Worm (Caenorhabditis elegans): Measurements from ENCODE around the gene mltn-12.

The mltn-12 gene

DNA sequence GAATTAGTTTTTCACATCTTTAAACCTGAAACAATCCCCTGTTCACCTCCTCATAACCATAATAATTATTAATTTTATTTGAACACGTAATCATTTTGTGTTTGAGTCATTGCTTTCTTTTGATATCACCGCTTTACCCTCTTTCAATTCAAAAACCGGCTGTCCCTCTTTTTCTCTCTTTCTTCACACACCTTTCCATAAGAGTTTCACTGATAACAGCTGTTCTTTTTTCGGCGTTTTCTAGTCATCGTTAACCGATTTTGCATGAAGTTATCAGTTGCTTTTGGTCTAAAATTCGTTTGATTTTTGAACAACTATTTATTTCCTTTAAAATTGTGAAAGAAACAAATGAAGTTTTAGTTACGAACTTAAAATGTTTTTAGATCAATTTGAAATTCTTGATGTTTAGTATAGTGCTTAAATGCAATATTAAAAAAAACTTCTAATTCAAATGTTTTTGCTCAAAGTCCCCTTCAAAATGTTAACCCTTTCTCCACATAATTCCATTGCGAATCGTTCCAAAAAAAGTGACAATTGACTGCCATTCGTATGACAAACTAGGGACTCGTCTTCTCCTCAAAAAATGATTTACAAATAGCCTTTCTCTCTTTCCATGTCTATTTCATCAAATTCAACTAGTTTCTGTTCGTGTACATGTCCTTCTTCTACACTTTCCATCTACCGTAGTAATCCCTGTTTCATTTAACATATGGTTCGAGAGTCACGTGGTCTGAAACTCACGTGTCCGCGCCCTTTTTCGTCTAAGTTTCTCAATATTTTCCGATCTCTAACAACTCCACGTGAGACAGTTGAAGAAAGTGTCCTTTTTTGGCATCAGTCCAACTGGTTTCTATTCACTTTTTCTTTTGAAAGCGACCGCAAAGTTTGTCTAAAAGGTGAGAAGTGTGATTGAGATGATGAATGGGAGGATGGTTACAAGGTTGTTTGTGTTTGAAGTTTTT is 43.5 kb upstream of the mltn-12 start:
- TF ChIP-seq Y105C5A.15 (GFP tag; IDR thresholded peaks at IDR 0.05) (no peak), hlh-30 (tag; optimal IDR thresholded peaks at IDR 0.05; ENCODE audit: insufficient read depth) (peak; percentile 97), ceh-44 (GFP tag; IDR thresholded peaks at IDR 0.05) (no peak), madf-9 (GFP tag; conservative IDR thresholded peaks at IDR 0.05) (0 out of 2 replicates have a peak, but pooled peaks have one; percentile 24), zip-11 (GFP tag; IDR thresholded peaks at IDR 0.05) (no peak), ztf-7 (tag; optimal IDR thresholded peaks at IDR 0.05) (no peak), F10B5.3 (tag; optimal IDR thresholded peaks at IDR 0.05) (no peak), hif-1 (tag; optimal IDR thresholded peaks at IDR 0.05) (no peak), Y48G9A.11 (GFP tag; IDR thresholded peaks at IDR 0.05) (no peak), set-16 (GFP tag; IDR thresholded peaks at IDR 0.05) (no peak), egl-43 (GFP tag; IDR thresholded peaks at IDR 0.05) (no peak), snpc-4 (tag; optimal IDR thresholded peaks at IDR 0.05) (no peak), aly-2 (tag; optimal IDR thresholded peaks at IDR 0.05) (no peak), nhr-25 (tag; optimal IDR thresholded peaks at IDR 0.05; ENCODE audit: borderline replicate concordance, insufficient read depth) (no peak), nhr-76 (tag; optimal IDR thresholded peaks at IDR 0.05) (peak; percentile 15), Y5F2A.4 (GFP tag; optimal IDR thresholded peaks at IDR 0.05) (no peak), pqm-1 (tag; optimal IDR thresholded peaks at IDR 0.05) (peak; percentile 93), ctbp-1 (GFP tag; IDR thresholded peaks at IDR 0.05) (peak; percentile 49), dmd-8 (GFP tag; IDR thresholded peaks at IDR 0.05) (no peak), lsy-2 (tag; optimal IDR thresholded peaks at IDR 0.05) (peak in 1 of 2 experiments; percentile 82), nhr-102 (tag; optimal IDR thresholded peaks at IDR 0.05) (peak; percentile 40), hmg-1.1 (GFP tag; IDR thresholded peaks at IDR 0.05) (peak; percentile 45; the same call in 1 of the 2 replicates), daf-19 (GFP tag; conservative IDR thresholded peaks at IDR 0.05) (no peak), mxl-2 (GFP tag; conservative IDR thresholded peaks at IDR 0.05) (peak; percentile 73; the same call in 1 of the 2 replicates), ces-1 (GFP tag; optimal IDR thresholded peaks at IDR 0.05) (no peak), tra-1 (GFP tag; IDR thresholded peaks at IDR 0.05) (peak; percentile 96), nhr-48 (tag; optimal IDR thresholded peaks at IDR 0.05) (peak; percentile 73), fos-1 (tag; optimal IDR thresholded peaks at IDR 0.05) (no peak), pha-4 (GFP tag; IDR thresholded peaks at IDR 0.05) (no peak), pha-4 (tag; optimal IDR thresholded peaks at IDR 0.05) (no peak), ama-1 (optimal IDR thresholded peaks at IDR 0.05) (no peak), unc-62 (GFP tag; optimal IDR thresholded peaks at IDR 0.05 in 1 of 2) (peak in 1 of 2 experiments; percentile 96), unc-62 (tag; optimal IDR thresholded peaks at IDR 0.05) (no peak), R02D3.7 (tag; optimal IDR thresholded peaks at IDR 0.05) (no peak), sdz-12 (GFP tag; optimal IDR thresholded peaks at IDR 0.05) (no peak), F49E8.2 (tag; optimal IDR thresholded peaks at IDR 0.05; ENCODE audit: borderline replicate concordance) (no peak), mdl-1 (tag; optimal IDR thresholded peaks at IDR 0.05) (peak; percentile 73 to 97), dve-1 (tag; optimal IDR thresholded peaks at IDR 0.05; ENCODE audit: insufficient read depth) (peak; percentile 87), spr-3 (GFP tag; optimal IDR thresholded peaks at IDR 0.05) (no peak), mdt-29 (GFP tag; IDR thresholded peaks at IDR 0.05) (peak; percentile 76), dpl-1 (GFP tag; optimal IDR thresholded peaks at IDR 0.05) (peak; percentile 9), T20F7.1 (GFP tag; optimal IDR thresholded peaks at IDR 0.05) (peak; percentile 60), spr-1 (tag; optimal IDR thresholded peaks at IDR 0.05) (no peak), mxl-3 (GFP tag; optimal IDR thresholded peaks at IDR 0.05) (peak; percentile 89), cey-2 (tag; optimal IDR thresholded peaks at IDR 0.05; ENCODE audit: borderline replicate concordance, insufficient read depth) (peak; percentile 91), snpc-1.2 (GFP tag; IDR thresholded peaks at IDR 0.05) (no peak), daf-8 (GFP tag; IDR thresholded peaks at IDR 0.05) (no peak), nhr-11 (tag; optimal IDR thresholded peaks at IDR 0.05) (no peak)

Data from whole organism, L4 larva.